Worm (Caenorhabditis elegans) whole organism, mixed stage, embryonic: ENCODE data around the gene ceh-19.

Experiments used
- M03D4.4 ChIP-seq: sonication (generic microtip); optimal IDR thresholded peaks from 2 replicates; lab custom pipeline; 2017; ENCODE audit warnings: mild to moderate bottlenecking, missing genetic modification characterization, missing compliant biosample characterization
- bed-3 ChIP-seq: fragments of 200-800 bp; sonication (Bioruptor generic); optimal IDR thresholded peaks from 3 replicates; lab custom pipeline; 2018; ENCODE audit warnings: mild to moderate bottlenecking, missing genetic modification characterization, moderate library complexity, missing compliant biosample characterization
- ceh-43 ChIP-seq: fragments of 200-800 bp; sonication (Bioruptor generic); optimal IDR thresholded peaks from 2 replicates; lab custom pipeline; 2018; ENCODE audit warnings: mild to moderate bottlenecking, missing genetic modification characterization, moderate library complexity, missing compliant biosample characterization
- ceh-83 ChIP-seq: fragments of 200-800 bp; sonication (Bioruptor generic); optimal IDR thresholded peaks from 2 replicates; lab custom pipeline; 2018; ENCODE audit warnings: mild to moderate bottlenecking, missing genetic modification characterization, missing compliant biosample characterization
- cnd-1 ChIP-seq: fragments of 200-800 bp; sonication (Bioruptor generic); optimal IDR thresholded peaks from 2 replicates; lab custom pipeline; 2018; ENCODE audit warnings: mild to moderate bottlenecking, missing genetic modification characterization, missing compliant biosample characterization
- drap-1 ChIP-seq: fragments of 200-800 bp; sonication (Bioruptor generic); optimal IDR thresholded peaks from 3 replicates; lab custom pipeline; 2018; ENCODE audit warnings: mild to moderate bottlenecking, missing genetic modification characterization, missing compliant biosample characterization
- elt-1 ChIP-seq: sonication (generic microtip); optimal IDR thresholded peaks from 2 replicates; lab custom pipeline; 2017; ENCODE audit warnings: missing genetic modification characterization, mild to moderate bottlenecking, missing compliant biosample characterization, antibody characterized with exemption, moderate library complexity, borderline replicate concordance; ENCODE audit not compliant: insufficient read depth
- flh-1 ChIP-seq: fragments of 200-800 bp; sonication (Bioruptor generic); optimal IDR thresholded peaks from 2 replicates; lab custom pipeline; 2018; ENCODE audit warnings: mild to moderate bottlenecking, missing genetic modification characterization, moderate library complexity, missing compliant biosample characterization
- ham-2 ChIP-seq: fragments of 200-800 bp; sonication (Bioruptor generic); optimal IDR thresholded peaks from 2 replicates; lab custom pipeline; 2018; ENCODE audit warnings: mild to moderate bottlenecking, missing genetic modification characterization, missing compliant biosample characterization
- hlh-1 ChIP-seq: fragments of 150-350 bp; optimal IDR thresholded peaks from 2 replicates; lab custom pipeline; 2014; ENCODE audit warnings: missing biosample characterization, missing genetic modification reagents, missing genetic modification characterization
- lin-32 ChIP-seq: fragments of 200-800 bp; sonication (Bioruptor generic); optimal IDR thresholded peaks from 2 replicates; lab custom pipeline; 2018; ENCODE audit warnings: mild to moderate bottlenecking, missing genetic modification characterization, missing compliant biosample characterization
- lsy-2 ChIP-seq: fragments of 150-350 bp; optimal IDR thresholded peaks from 2 replicates; lab custom pipeline; 2014; ENCODE audit warnings: missing biosample characterization, missing genetic modification characterization
- mab-5 ChIP-seq: fragments of 150-350 bp; optimal IDR thresholded peaks from 2 replicates; lab custom pipeline; 2014; ENCODE audit warnings: missing biosample characterization, missing genetic modification characterization
- mep-1 ChIP-seq: fragments of 150-350 bp; optimal IDR thresholded peaks from 2 replicates; lab custom pipeline; 2017; ENCODE audit warnings: missing biosample characterization, missing genetic modification reagents, missing genetic modification characterization, inconsistent platforms
- mls-2 ChIP-seq: sonication (generic microtip); optimal IDR thresholded peaks from 2 replicates; lab custom pipeline; 2016; ENCODE audit warnings: mild to moderate bottlenecking, missing genetic modification characterization, moderate library complexity, missing compliant biosample characterization
- nhr-12 ChIP-seq: fragments of 150-350 bp; optimal IDR thresholded peaks from 2 replicates; lab custom pipeline; 2014; ENCODE audit warnings: missing biosample characterization, missing genetic modification characterization
- nhr-2 ChIP-seq: fragments of 150-350 bp; optimal IDR thresholded peaks from 2 replicates; lab custom pipeline; 2014; ENCODE audit warnings: missing biosample characterization, missing genetic modification characterization
- nhr-237 ChIP-seq: fragments of 150-350 bp; optimal IDR thresholded peaks from 2 replicates; lab custom pipeline; 2014; ENCODE audit warnings: missing biosample characterization, missing genetic modification characterization
- nhr-28 ChIP-seq: fragments of 150-350 bp; optimal IDR thresholded peaks from 2 replicates; lab custom pipeline; 2014; ENCODE audit warnings: missing biosample characterization, missing genetic modification characterization
- pha-4 ChIP-seq: fragments of 150-350 bp; optimal IDR thresholded peaks from 2 replicates; lab custom pipeline; 2018; ENCODE audit warnings: missing biosample characterization, missing genetic modification reagents, missing genetic modification characterization
- sem-2 ChIP-seq: fragments of 200-800 bp; sonication (Bioruptor generic); optimal IDR thresholded peaks from 2 replicates; lab custom pipeline; 2018; ENCODE audit warnings: mild to moderate bottlenecking, missing genetic modification characterization, missing compliant biosample characterization
- snpc-4 ChIP-seq: fragments of 150-350 bp; optimal IDR thresholded peaks from 2 replicates; lab custom pipeline; 2014; ENCODE audit warnings: missing biosample characterization, missing genetic modification characterization
- sptf-1 ChIP-seq: sonication (generic microtip); optimal IDR thresholded peaks from 2 replicates; lab custom pipeline; 2017; ENCODE audit warnings: mild to moderate bottlenecking, missing genetic modification characterization, moderate library complexity, missing compliant biosample characterization
- unc-62 ChIP-seq: fragments of 150-350 bp; optimal IDR thresholded peaks from 2 replicates; lab custom pipeline; 2014; ENCODE audit warnings: missing biosample characterization, missing genetic modification reagents, missing genetic modification characterization
- zip-8 ChIP-seq: fragments of 150-350 bp; optimal IDR thresholded peaks from 2 replicates; lab custom pipeline; 2014; ENCODE audit warnings: missing biosample characterization, missing genetic modification characterization
- ztf-11 ChIP-seq: fragments of 150-350 bp; optimal IDR thresholded peaks from 2 replicates; lab custom pipeline; 2014; ENCODE audit warnings: missing biosample characterization, missing genetic modification characterization

Gene ceh-19

ce11 chrIV:7955849-7956248 is at the start of gene ceh-19:
TSS of gene ceh-19 (minus strand) at chrIV:7955949.
- TF ChIP-seq drap-1 (no peak), ham-2 (GFP tag; lab: Kevin White, UChicago) (no peak), snpc-4 (tag; lab: Kevin White, UChicago) (no peak), nhr-237 (tag; lab: Kevin White, UChicago) (no peak), flh-1 (no peak)

- TF ChIP-seq flh-1 (no peak), nhr-28 (tag; lab: Kevin White, UChicago) (no peak), sptf-1 (tag; lab: Kevin White, UChicago) (no peak), sem-2 (GFP tag; lab: Kevin White, UChicago) (no peak), ceh-83 (no peak), lsy-2 (tag; lab: Kevin White, UChicago) (no peak), nhr-237 (tag; lab: Kevin White, UChicago) (no peak), cnd-1 (tag; lab: Kevin White, UChicago) (no peak), mab-5 (tag; lab: Kevin White, UChicago) (no peak), mep-1 (tag; lab: Kevin White, UChicago) (no peak), mls-2 (tag; lab: Kevin White, UChicago) (no peak)
- TF ChIP-seq, all 35 proteins: peak for 0
These were observed 49.6 kb upstream of the ceh-19 start for ce11 chrIV:8005376-8005775.

ce11 chrIV:8004019-8004418 is 48.3 kb upstream of the ceh-19 start, which contains the start of gene rig-4:
TSS of gene rig-4 (minus strand) at chrIV:8004119.
- TF ChIP-seq sptf-1 (tag; lab: Kevin White, UChicago) (no peak), lsy-2 (tag; lab: Kevin White, UChicago) (no peak), drap-1 (no peak), nhr-12 (tag; lab: Kevin White, UChicago) (no peak), bed-3 (no peak)
- TF ChIP-seq, all 35 proteins: peak for 0

ce11 chrIV:8000763-8001162 is 45.0 kb upstream of the ceh-19 start:
- no peak for TF ChIP-seq pha-4 (tag; lab: Kevin White, UChicago)
- TF ChIP-seq drap-1 = no peak
- peak; percentile 38 for TF ChIP-seq zip-8
- no peak for TF ChIP-seq unc-62
- TF ChIP-seq nhr-2 (tag; lab: Kevin White, UChicago) = peak; percentile 85

- TF ChIP-seq nhr-12 (tag; lab: Kevin White, UChicago) (no peak), bed-3 (no peak), mab-5 (tag; lab: Kevin White, UChicago) (no peak), nhr-2 (tag; lab: Kevin White, UChicago) (no peak)
These were observed 39.0 kb upstream of the ceh-19 start for ce11 chrIV:7994715-7995114.

- no peak for TF ChIP-seq drap-1
- no peak for TF ChIP-seq sptf-1 (tag; lab: Kevin White, UChicago)
- no peak for TF ChIP-seq M03D4.4 (tag; lab: Kevin White, UChicago)
- TF ChIP-seq lsy-2 (tag; lab: Kevin White, UChicago) = no peak
- TF ChIP-seq nhr-12 (tag; lab: Kevin White, UChicago) = no peak
- TF ChIP-seq ceh-43 (GFP tag; lab: Kevin White, UChicago) = no peak
- TF ChIP-seq unc-62 = no peak
- TF ChIP-seq ham-2 (GFP tag; lab: Kevin White, UChicago) = no peak
- TF ChIP-seq hlh-1 (tag; lab: Kevin White, UChicago) = no peak
- no peak for TF ChIP-seq pha-4 (tag; lab: Kevin White, UChicago)
- no peak for TF ChIP-seq zip-8
- no peak for TF ChIP-seq ztf-11 (tag; lab: Kevin White, UChicago)
- TF ChIP-seq mab-5 (tag; lab: Kevin White, UChicago) = no peak
- no peak for TF ChIP-seq lin-32
- TF ChIP-seq sem-2 (GFP tag; lab: Kevin White, UChicago) = no peak
- no peak for TF ChIP-seq elt-1 (tag; lab: Kevin White, UChicago)
- TF ChIP-seq, all 35 proteins: peak for 0
These were observed 32.6 kb upstream of the ceh-19 start, which contains the start of gene col-115 for ce11 chrIV:7988385-7988784. TSS of gene col-115 (plus strand) at chrIV:7988685.

- TF ChIP-seq M03D4.4 (tag; lab: Kevin White, UChicago) (no peak), mab-5 (tag; lab: Kevin White, UChicago) (no peak), mls-2 (tag; lab: Kevin White, UChicago) (no peak), elt-1 (tag; lab: Kevin White, UChicago) (no peak), nhr-2 (tag; lab: Kevin White, UChicago) (no peak), ceh-83 (no peak)
These were observed 31.3 kb upstream of the ceh-19 start, which contains the start of gene mec-17 for ce11 chrIV:7987083-7987482. TSS of gene mec-17 (minus strand) at chrIV:7987183.
